Worm (Caenorhabditis elegans) whole organism, L4 larva: ENCODE measurements around the gene Y60A3A.23.

Experiments
- F10B5.3 ChIP-seq: sonication (generic microtip); optimal IDR thresholded peaks from 2 replicates; lab custom pipeline; 2016; ENCODE audit warnings: mild to moderate bottlenecking, missing genetic modification characterization, missing compliant biosample characterization
- F26F4.8 ChIP-seq: fragments of 200-800 bp; sonication (Bioruptor generic); conservative IDR thresholded peaks from 2 replicates; pipeline ENCODE4 v1.3.6; 2022; ENCODE audit warnings: missing genetic modification characterization, missing compliant biosample characterization
- F44E2.7 ChIP-seq: fragments of 200-800 bp; sonication (Bioruptor generic); IDR thresholded peaks from 2 replicates; pipeline ENCODE4 v2.1.2; 2022; ENCODE audit warnings: missing genetic modification characterization, missing compliant biosample characterization
- F49E8.2 ChIP-seq: sonication (generic microtip); optimal IDR thresholded peaks from 2 replicates; lab custom pipeline; 2016; ENCODE audit warnings: missing compliant biosample characterization, mild to moderate bottlenecking, missing genetic modification characterization, borderline replicate concordance
- T20F7.1 ChIP-seq: fragments of 200-800 bp; sonication (Bioruptor generic); optimal IDR thresholded peaks from 2 replicates; lab custom pipeline; 2018; ENCODE audit warnings: mild to moderate bottlenecking, missing genetic modification characterization, missing compliant biosample characterization
- Y75B8A.6 ChIP-seq: fragments of 200-800 bp; sonication (Bioruptor generic); IDR thresholded peaks from 2 replicates; pipeline ENCODE4 v1.3.6; 2022; ENCODE audit warnings: missing genetic modification reagents, missing genetic modification characterization, missing compliant biosample characterization
- ZK337.2 ChIP-seq: fragments of 200-800 bp; sonication (Bioruptor generic); IDR thresholded peaks from 2 replicates; pipeline ENCODE4 v1.3.6; 2022; ENCODE audit warnings: missing genetic modification reagents, missing genetic modification characterization, missing compliant biosample characterization
- aha-1 ChIP-seq: fragments of 150-350 bp; peaks from one replicate; lab custom pipeline; 2014; ENCODE audit warnings: missing biosample characterization, missing genetic modification characterization
- arid-1 ChIP-seq: fragments of 200-800 bp; sonication (Bioruptor generic); conservative IDR thresholded peaks from 2 replicates; pipeline ENCODE4 v1.3.6; 2022; ENCODE audit warnings: missing genetic modification reagents, missing genetic modification characterization, missing compliant biosample characterization
- attf-4 ChIP-seq: sonication (generic microtip); optimal IDR thresholded peaks from 3 replicates; lab custom pipeline; 2017; ENCODE audit warnings: missing biosample characterization, missing genetic modification characterization
- ceh-28 ChIP-seq: fragments of 150-350 bp; optimal IDR thresholded peaks from 2 replicates; lab custom pipeline; 2014; ENCODE audit warnings: missing biosample characterization, missing genetic modification reagents, missing genetic modification characterization
- ceh-32 ChIP-seq: sonication (generic microtip); optimal IDR thresholded peaks from 2 replicates; lab custom pipeline; 2016; ENCODE audit warnings: mild to moderate bottlenecking, missing genetic modification characterization, missing compliant biosample characterization; ENCODE audit not compliant: poor library complexity
- ces-1 ChIP-seq: fragments of 150-350 bp; sonication (generic microtip); optimal IDR thresholded peaks from 4 replicates; lab custom pipeline; 2014; ENCODE audit warnings: missing biosample characterization, missing genetic modification reagents, missing genetic modification characterization
- daf-12 ChIP-seq: fragments of 150-350 bp; optimal IDR thresholded peaks from 2 replicates; lab custom pipeline; 2014; ENCODE audit warnings: missing biosample characterization, missing genetic modification reagents, missing genetic modification characterization
- daf-16 ChIP-seq, 3 experiments: sonication (generic microtip); optimal IDR thresholded peaks; 2 replicates each; lab custom pipeline; 2016 to 2017; ENCODE audit warnings: missing genetic modification characterization in 3 of 3, missing genetic modification reagents in 3 of 3, mild to moderate bottlenecking in 2 of 3, missing compliant biosample characterization in 2 of 3, missing biosample characterization in 1 of 3, moderate library complexity in 1 of 3
- dmd-6 ChIP-seq: fragments of 200-800 bp; sonication (Bioruptor generic); IDR thresholded peaks from 2 replicates; pipeline ENCODE4 v1.3.6; 2022; ENCODE audit warnings: missing genetic modification reagents, missing genetic modification characterization, missing compliant biosample characterization
- dmd-8 ChIP-seq: fragments of 200-800 bp; sonication (Bioruptor generic); IDR thresholded peaks from 2 replicates; pipeline ENCODE4 v1.3.6; 2022; ENCODE audit warnings: missing genetic modification characterization, missing compliant biosample characterization
- dve-1 ChIP-seq: sonication (generic microtip); optimal IDR thresholded peaks from 2 replicates; lab custom pipeline; 2017; ENCODE audit warnings: antibody characterized with exemption, mild to moderate bottlenecking, missing genetic modification characterization, missing compliant biosample characterization; ENCODE audit not compliant: insufficient read depth
- hif-1 ChIP-seq, 2 experiments: sonication (generic microtip); optimal IDR thresholded peaks; 2 replicates each; lab custom pipeline; 2016 to 2017; ENCODE audit warnings: missing compliant biosample characterization in 2 of 2, missing genetic modification characterization in 2 of 2, missing genetic modification reagents in 2 of 2, missing genotype in 2 of 2, mild to moderate bottlenecking in 1 of 2
- hlh-30 ChIP-seq: sonication (generic microtip); optimal IDR thresholded peaks from 2 replicates; lab custom pipeline; 2017; ENCODE audit warnings: antibody characterized with exemption, mild to moderate bottlenecking, missing genetic modification characterization, missing compliant biosample characterization; ENCODE audit not compliant: insufficient read depth
- hmg-1.1 ChIP-seq: fragments of 200-800 bp; sonication (Bioruptor generic); IDR thresholded peaks from 2 replicates; pipeline ENCODE4 v1.3.6; 2022; ENCODE audit warnings: missing genetic modification reagents, missing genetic modification characterization, missing compliant biosample characterization
- lim-7 ChIP-seq: fragments of 200-800 bp; sonication (Bioruptor generic); IDR thresholded peaks from 2 replicates; pipeline ENCODE4 v1.3.6; 2022; ENCODE audit warnings: missing genetic modification characterization, missing compliant biosample characterization
- lin-1 ChIP-seq: fragments of 200-800 bp; sonication (Bioruptor generic); IDR thresholded peaks from 2 replicates; pipeline ENCODE4 v1.3.6; 2022; ENCODE audit warnings: missing genetic modification reagents, missing genetic modification characterization, missing compliant biosample characterization
- lin-13 ChIP-seq: fragments of 150-350 bp; optimal IDR thresholded peaks from 2 replicates; lab custom pipeline; 2014; ENCODE audit warnings: missing biosample characterization, missing genetic modification reagents, missing genetic modification characterization
- lin-15B ChIP-seq: fragments of 150-350 bp; sonication (generic microtip); optimal IDR thresholded peaks from 3 replicates; lab custom pipeline; 2014; ENCODE audit warnings: missing biosample characterization, missing genetic modification characterization
- lir-3 ChIP-seq: sonication (generic microtip); optimal IDR thresholded peaks from 2 replicates; lab custom pipeline; 2016; ENCODE audit warnings: mild to moderate bottlenecking, missing genetic modification characterization, missing compliant biosample characterization
- lsy-2 ChIP-seq, 2 experiments: fragments of 150-350 bp in 1 of 2; sonication (generic microtip) in 1 of 2; optimal IDR thresholded peaks; 2 replicates each; lab custom pipeline; 2014 to 2017; ENCODE audit warnings: missing biosample characterization in 2 of 2, missing genetic modification characterization in 2 of 2
- madf-5 ChIP-seq, 2 experiments: fragments of 200-800 bp; sonication (Bioruptor generic); IDR thresholded peaks; 2 replicates each; pipeline ENCODE4 v1.3.6; 2022; ENCODE audit warnings: missing compliant biosample characterization in 2 of 2, missing genetic modification characterization in 2 of 2
- mdt-29 ChIP-seq: fragments of 200-800 bp; sonication (Bioruptor generic); IDR thresholded peaks from 2 replicates; pipeline ENCODE4 v1.3.6; 2022; ENCODE audit warnings: missing genetic modification reagents, missing genetic modification characterization, missing compliant biosample characterization
- mep-1 ChIP-seq: fragments of 150-350 bp; sonication (generic microtip); optimal IDR thresholded peaks from 3 replicates; lab custom pipeline; 2014; ENCODE audit warnings: missing biosample characterization, missing genetic modification characterization
- mes-2 ChIP-seq: sonication (generic microtip); optimal IDR thresholded peaks from 2 replicates; lab custom pipeline; 2016; ENCODE audit warnings: missing genotype, mild to moderate bottlenecking, missing genetic modification characterization, missing compliant biosample characterization; ENCODE audit not compliant: poor library complexity, severe bottlenecking
- mxl-3 ChIP-seq: fragments of 200-800 bp; sonication (Bioruptor generic); optimal IDR thresholded peaks from 2 replicates; lab custom pipeline; 2018; ENCODE audit warnings: mild to moderate bottlenecking, missing genetic modification characterization, missing compliant biosample characterization
- nhr-102 ChIP-seq: sonication (generic microtip); optimal IDR thresholded peaks from 2 replicates; lab custom pipeline; 2016; ENCODE audit warnings: mild to moderate bottlenecking, missing genetic modification characterization, moderate library complexity, missing compliant biosample characterization
- nhr-28 ChIP-seq: fragments of 150-350 bp; optimal IDR thresholded peaks from 2 replicates; lab custom pipeline; 2014; ENCODE audit warnings: missing biosample characterization, missing genetic modification characterization
- nhr-41 ChIP-seq: fragments of 200-800 bp; sonication (Bioruptor generic); IDR thresholded peaks from 2 replicates; pipeline ENCODE4 v1.3.6; 2022; ENCODE audit warnings: missing genetic modification reagents, missing genetic modification characterization, missing compliant biosample characterization
- nhr-42 ChIP-seq: fragments of 200-800 bp; sonication (Bioruptor generic); IDR thresholded peaks from 2 replicates; pipeline ENCODE4 v1.3.6; 2022; ENCODE audit warnings: missing genetic modification characterization, missing compliant biosample characterization
- nhr-77 ChIP-seq: fragments of 150-350 bp; optimal IDR thresholded peaks from 2 replicates; lab custom pipeline; 2014; ENCODE audit warnings: missing biosample characterization, missing genetic modification characterization
- php-3 ChIP-seq: fragments of 200-800 bp; sonication (Bioruptor generic); IDR thresholded peaks from 2 replicates; pipeline ENCODE4 v1.3.6; 2022; ENCODE audit warnings: missing genetic modification reagents, missing genetic modification characterization, missing compliant biosample characterization
- pqm-1 ChIP-seq: sonication (generic microtip); optimal IDR thresholded peaks from 2 replicates; lab custom pipeline; 2017; ENCODE audit warnings: missing biosample characterization, missing genetic modification characterization
- set-16 ChIP-seq: fragments of 200-800 bp; sonication (Bioruptor generic); IDR thresholded peaks from 2 replicates; pipeline ENCODE4 v1.3.6; 2022; ENCODE audit warnings: missing genetic modification reagents, missing genetic modification characterization, missing compliant biosample characterization
- snpc-1.2 ChIP-seq: fragments of 200-800 bp; sonication (Bioruptor generic); IDR thresholded peaks from 2 replicates; pipeline ENCODE4 v1.3.6; 2022; ENCODE audit warnings: missing genetic modification reagents, missing genetic modification characterization, missing compliant biosample characterization
- snpc-4 ChIP-seq: fragments of 150-350 bp; optimal IDR thresholded peaks from 2 replicates; lab custom pipeline; 2014; ENCODE audit warnings: missing biosample characterization, missing genetic modification characterization
- spr-3 ChIP-seq: fragments of 200-800 bp; sonication (Bioruptor generic); optimal IDR thresholded peaks from 2 replicates; lab custom pipeline; 2018; ENCODE audit warnings: mild to moderate bottlenecking, missing genetic modification characterization, missing compliant biosample characterization
- tag-97 ChIP-seq: fragments of 200-800 bp; sonication (Bioruptor generic); IDR thresholded peaks from 2 replicates; pipeline ENCODE4 v1.3.6; 2022; ENCODE audit warnings: missing genetic modification characterization, missing compliant biosample characterization
- zag-1 ChIP-seq: fragments of 150-350 bp; optimal IDR thresholded peaks from 2 replicates; lab custom pipeline; 2014; ENCODE audit warnings: missing biosample characterization, missing genetic modification characterization
- zfp-2 ChIP-seq: sonication (generic microtip); optimal IDR thresholded peaks from 2 replicates; lab custom pipeline; 2016; ENCODE audit warnings: mild to moderate bottlenecking, missing genetic modification characterization, missing compliant biosample characterization
- zfp-3 ChIP-seq: fragments of 200-800 bp; sonication (Bioruptor generic); conservative IDR thresholded peaks from 2 replicates; pipeline ENCODE4 v1.3.6; 2022; ENCODE audit warnings: missing genetic modification reagents, missing genetic modification characterization, missing compliant biosample characterization

Gene Y60A3A.23

DNA sequence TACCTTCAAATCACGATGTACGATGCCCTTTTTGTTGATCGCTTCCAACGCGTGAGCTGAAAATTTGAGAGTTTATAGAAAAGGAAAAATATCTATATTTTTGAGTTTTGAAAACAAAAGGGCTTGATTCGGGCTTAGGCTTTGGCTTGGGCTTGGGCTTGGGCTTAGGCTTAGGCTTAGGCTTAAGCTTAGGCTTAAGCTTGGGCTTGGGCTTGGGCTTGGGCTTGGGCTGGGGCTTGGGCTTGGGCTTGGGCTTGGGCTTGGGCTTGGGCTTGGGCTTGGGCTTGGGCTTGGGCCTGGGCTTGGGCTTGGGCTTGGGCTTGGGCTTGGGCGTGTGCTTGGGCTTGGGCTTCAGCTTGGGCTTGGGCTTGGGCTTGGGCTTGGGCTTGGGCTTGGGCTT is 5.4 kb upstream of the Y60A3A.23 start:
- TF ChIP-seq zag-1 (tag; lab: Kevin White, UChicago), result no peak
- peak; percentile 57 for TF ChIP-seq aha-1 (tag; lab: Kevin White, UChicago)
- peak; percentile 65; the same call in 1 of the 2 replicates for TF ChIP-seq F44E2.7 (GFP tag; lab: Robert Waterston, UW)
- peak; percentile 36; the same call in 1 of the 2 replicates for TF ChIP-seq set-16
- TF ChIP-seq, all 104 proteins: peak for 3

DNA sequence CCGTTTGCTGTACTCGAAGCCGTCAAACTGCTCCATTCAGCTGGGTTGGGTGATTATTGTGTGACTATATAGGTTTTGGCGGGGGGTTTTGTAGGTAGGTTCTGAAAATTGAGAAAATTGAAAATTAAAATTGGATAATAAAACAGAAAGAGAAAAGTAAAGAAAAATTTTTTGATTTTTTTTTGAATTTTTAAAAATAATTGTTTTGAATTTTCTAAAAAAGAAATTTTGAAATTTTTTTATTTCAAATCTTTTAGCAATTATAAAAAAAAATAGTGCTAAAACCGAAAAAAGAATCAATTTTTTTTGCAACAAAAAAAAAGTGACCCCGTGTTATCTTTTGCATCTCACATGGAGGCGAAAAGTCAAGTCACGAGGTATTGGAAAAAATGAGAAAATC is 3.2 kb upstream of the Y60A3A.23 start, which contains the start of gene unc-51:
TSS of gene unc-51 (minus strand) at position 101 of the 400 bp plus-strand sequence.
- no peak for TF ChIP-seq set-16
- no peak for TF ChIP-seq madf-5 (GFP tag; IDR thresholded peaks at IDR 0.05; lab: Robert Waterston, UW)
- 0 out of 2 replicates have a peak, but pooled peaks have one; percentile 10 for TF ChIP-seq dmd-6 (GFP tag; lab: Robert Waterston, UW)
- no peak for TF ChIP-seq hmg-1.1 (GFP tag; lab: Robert Waterston, UW)
- no peak for TF ChIP-seq lin-15B (tag; lab: Kevin White, UChicago)
- no peak for TF ChIP-seq nhr-77
- TF ChIP-seq nhr-42 (GFP tag; lab: Robert Waterston, UW), result no peak
- TF ChIP-seq F10B5.3 (tag; lab: Kevin White, UChicago), result no peak
- TF ChIP-seq lsy-2 (tag; optimal IDR thresholded peaks at IDR 0.05; lab: Kevin White, UChicago), result peak in 1 of 2 experiments; percentile 29
- no peak for TF ChIP-seq php-3 (GFP tag; lab: Robert Waterston, UW)
- TF ChIP-seq nhr-28 (tag; lab: Kevin White, UChicago), result peak; percentile 19
- no peak for TF ChIP-seq zfp-2 (tag; lab: Kevin White, UChicago)
- no peak for TF ChIP-seq dmd-8 (GFP tag; lab: Robert Waterston, UW)
- no peak for TF ChIP-seq lir-3 (tag; lab: Kevin White, UChicago)
- peak; percentile 77 for TF ChIP-seq hlh-30
- no peak for TF ChIP-seq attf-4
- no peak for TF ChIP-seq tag-97 (GFP tag; lab: Robert Waterston, UW)
- no peak for TF ChIP-seq F49E8.2 (tag; lab: Kevin White, UChicago)
- TF ChIP-seq mdt-29 (GFP tag; lab: Robert Waterston, UW), result no peak
- peak; percentile 11 for TF ChIP-seq dve-1
- TF ChIP-seq mep-1 (tag; lab: Kevin White, UChicago), result peak; percentile 47
- TF ChIP-seq F26F4.8 (GFP tag; lab: Robert Waterston, UW), result no peak
- no peak for TF ChIP-seq mes-2 (tag; lab: Kevin White, UChicago)
- TF ChIP-seq lin-13, result no peak

DNA sequence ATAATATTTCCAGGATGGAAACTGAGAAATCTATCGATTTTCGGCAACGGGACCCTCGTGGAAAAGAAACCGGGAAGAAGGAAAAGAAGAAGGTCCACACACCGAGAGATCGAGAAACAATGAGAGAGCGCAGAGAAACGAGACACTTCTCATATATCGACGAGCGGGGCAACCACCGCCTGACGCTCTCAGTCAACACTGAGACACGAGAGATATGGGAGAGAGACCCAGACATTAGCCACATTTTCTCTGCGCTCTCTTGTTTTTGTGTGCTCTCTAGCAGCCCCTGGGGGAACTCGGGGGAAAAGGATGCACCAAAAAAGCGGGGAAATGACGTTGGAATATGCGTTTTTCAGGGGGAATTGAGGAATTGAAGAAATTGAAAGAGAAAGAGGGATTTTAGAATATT is 1.8 kb upstream of the Y60A3A.23 start:
- TF ChIP-seq lim-7 (no peak), daf-16 (GFP tag; optimal IDR thresholded peaks at IDR 0.05; lab: Kevin White, UChicago) (peak in 1 of 2 experiments; percentile 51), daf-16 (tag; optimal IDR thresholded peaks at IDR 0.05; lab: Kevin White, UChicago) (peak; percentile 73), dmd-8 (GFP tag; lab: Robert Waterston, UW) (no peak), T20F7.1 (GFP tag; lab: Kevin White, UChicago) (no peak), ces-1 (GFP tag; lab: Kevin White, UChicago) (no peak), lin-1 (GFP tag; lab: Robert Waterston, UW) (no peak), ceh-32 (no peak), F10B5.3 (tag; lab: Kevin White, UChicago) (no peak), arid-1 (GFP tag; lab: Robert Waterston, UW) (0 out of 2 replicates have a peak, but pooled peaks have one; percentile 34), Y75B8A.6 (no peak), F26F4.8 (GFP tag; lab: Robert Waterston, UW) (no peak), zfp-3 (GFP tag; lab: Robert Waterston, UW) (no peak), pqm-1 (tag; lab: Kevin White, UChicago) (no peak), daf-12 (tag; lab: Kevin White, UChicago) (no peak), ZK337.2 (GFP tag; lab: Robert Waterston, UW) (no peak), mxl-3 (peak; percentile 68), hif-1 (tag; optimal IDR thresholded peaks at IDR 0.05; lab: Kevin White, UChicago) (peak in 1 of 2 experiments; percentile 56), snpc-1.2 (GFP tag; lab: Robert Waterston, UW) (no peak), tag-97 (GFP tag; lab: Robert Waterston, UW) (no peak), spr-3 (no peak), nhr-41 (GFP tag; lab: Robert Waterston, UW) (no peak), php-3 (GFP tag; lab: Robert Waterston, UW) (no peak), nhr-102 (no peak), ceh-28 (tag; lab: Kevin White, UChicago) (peak; percentile 71), snpc-4 (tag; lab: Kevin White, UChicago) (no peak)
